Fruit fly (Drosophila melanogaster) whole organism: Measurements from ENCODE around the gene CG43121.

Experiments used
- CG8478 ChIP-seq: fragments of >200 bp; optimal IDR thresholded peaks from 2 replicates; lab custom pipeline; 2018; ENCODE audit warnings: inconsistent platforms
- Dll ChIP-seq: fragments of >200 bp; optimal IDR thresholded peaks from 2 replicates; lab custom pipeline; 2017
- EcR ChIP-seq, 2 experiments: fragments of >200 bp; optimal IDR thresholded peaks; 2 replicates each; lab custom pipeline; 2017; ENCODE audit warnings: missing biosample characterization in 2 of 2, missing genetic modification characterization in 2 of 2, missing genetic modification reagents in 2 of 2
- psq ChIP-seq: fragments of >200 bp; optimal IDR thresholded peaks from 2 replicates; lab custom pipeline; 2017
- usp ChIP-seq: fragments of >200 bp; optimal IDR thresholded peaks from 2 replicates; lab custom pipeline; 2017; ENCODE audit warnings: missing biosample characterization, missing genetic modification characterization, mixed read lengths

dm6 chr3L:14647210-14647869 lies 24.9 kb downstream of the CG43121 start:
- no peak for TF ChIP-seq EcR (GFP tag; optimal IDR thresholded peaks at IDR 0.05; lab: Kevin White, UChicago)
- TF ChIP-seq psq (lab: Kevin White, UChicago): no peak
- no peak for TF ChIP-seq Dll (lab: Kevin White, UChicago)
- TF ChIP-seq usp (GFP tag; lab: Kevin White, UChicago): no peak
- no peak for TF ChIP-seq CG8478
